Worm (Caenorhabditis elegans) whole organism, young adult: ENCODE data around the gene cids-1.

Experiments used
- B0035.1 ChIP-seq: sonication (generic microtip); optimal IDR thresholded peaks from 2 replicates; lab custom pipeline; 2016; ENCODE audit warnings: missing genetic modification characterization, mild to moderate bottlenecking, missing compliant biosample characterization, missing genotype, missing genetic modification reagents
- B0261.1 ChIP-seq: sonication (generic microtip); optimal IDR thresholded peaks from 2 replicates; lab custom pipeline; 2016; ENCODE audit warnings: mild to moderate bottlenecking, missing genetic modification characterization, moderate library complexity, missing compliant biosample characterization
- B0336.3 ChIP-seq: fragments of 200-800 bp; sonication (Bioruptor generic); IDR thresholded peaks from 2 replicates; pipeline ENCODE4 v1.3.6; 2022; ENCODE audit warnings: missing genetic modification characterization, missing compliant biosample characterization
- C06A6.2 ChIP-seq: fragments of 200-800 bp; sonication (Bioruptor generic); conservative IDR thresholded peaks from 2 replicates; pipeline ENCODE4 v1.3.6; 2022; ENCODE audit warnings: missing genetic modification characterization, missing compliant biosample characterization
- F22D6.2 ChIP-seq: sonication (generic microtip); optimal IDR thresholded peaks from 2 replicates; lab custom pipeline; 2016; ENCODE audit warnings: mild to moderate bottlenecking, missing genetic modification characterization, missing compliant biosample characterization
- F49E8.2 ChIP-seq: sonication (generic microtip); optimal IDR thresholded peaks from 3 replicates; lab custom pipeline; 2017; ENCODE audit warnings: missing genetic modification characterization, mild to moderate bottlenecking, missing compliant biosample characterization, antibody characterized with exemption, moderate library complexity; ENCODE audit not compliant: insufficient read depth
- F55B11.4 ChIP-seq: sonication (generic microtip); optimal IDR thresholded peaks from 2 replicates; lab custom pipeline; 2016; ENCODE audit warnings: missing compliant biosample characterization, missing genetic modification characterization, borderline replicate concordance; ENCODE audit not compliant: insufficient read depth
- T26A5.8 ChIP-seq: sonication (generic microtip); optimal IDR thresholded peaks from 2 replicates; lab custom pipeline; 2016; ENCODE audit warnings: missing genetic modification characterization, missing compliant biosample characterization
- Y95B8A.8 ChIP-seq: fragments of 200-800 bp; sonication (Bioruptor generic); IDR thresholded peaks from 2 replicates; pipeline ENCODE4 v1.3.6; 2022; ENCODE audit warnings: missing genetic modification reagents, missing genetic modification characterization, missing compliant biosample characterization
- akir-1 ChIP-seq: fragments of 200-800 bp; sonication (Bioruptor generic); optimal IDR thresholded peaks from 2 replicates; lab custom pipeline; 2018; ENCODE audit warnings: mild to moderate bottlenecking, missing genetic modification characterization, moderate library complexity, missing compliant biosample characterization
- bed-1 ChIP-seq: fragments of 200-800 bp; sonication (Bioruptor generic); IDR thresholded peaks from 2 replicates; pipeline ENCODE4 v1.3.6; 2022; ENCODE audit warnings: missing genetic modification reagents, missing genetic modification characterization, missing compliant biosample characterization
- ccch-3 ChIP-seq: fragments of 200-800 bp; sonication (Bioruptor generic); optimal IDR thresholded peaks from 2 replicates; lab custom pipeline; 2018; ENCODE audit warnings: mild to moderate bottlenecking, missing genetic modification characterization, missing compliant biosample characterization
- cebp-1 ChIP-seq, 2 experiments: fragments of 200-800 bp in 1 of 2; sonication (Bioruptor generic) in 1 of 2; sonication (generic microtip) in 1 of 2; IDR thresholded peaks in 1 of 2; optimal IDR thresholded peaks in 1 of 2; 2 replicates each; pipeline versions ENCODE4 v1.3.6 to Lab custom; 2017 to 2022; ENCODE audit warnings: missing compliant biosample characterization in 2 of 2, missing genetic modification characterization in 2 of 2, mild to moderate bottlenecking in 1 of 2, missing genetic modification reagents in 1 of 2, moderate library complexity in 1 of 2
- ceh-58 ChIP-seq: fragments of 200-800 bp; sonication (Bioruptor generic); IDR thresholded peaks from 2 replicates; pipeline ENCODE4 v1.3.6; 2022; ENCODE audit warnings: missing genetic modification characterization, missing compliant biosample characterization
- egrh-3 ChIP-seq: fragments of 200-800 bp; sonication (Bioruptor generic); IDR thresholded peaks from 2 replicates; pipeline ENCODE4 v1.3.6; 2022; ENCODE audit warnings: missing genetic modification reagents, missing genetic modification characterization, missing compliant biosample characterization
- ekl-4 ChIP-seq: fragments of 200-800 bp; sonication (Bioruptor generic); IDR thresholded peaks from 2 replicates; pipeline ENCODE4 v1.3.6; 2022; ENCODE audit warnings: missing genetic modification reagents, missing genetic modification characterization, missing compliant biosample characterization
- him-1 ChIP-seq: sonication (generic microtip); optimal IDR thresholded peaks from 2 replicates; lab custom pipeline; 2016; ENCODE audit warnings: missing genotype, missing genetic modification reagents, missing genetic modification characterization, missing compliant biosample characterization
- hrde-1 ChIP-seq: sonication (generic microtip); optimal IDR thresholded peaks from 2 replicates; lab custom pipeline; 2016; ENCODE audit warnings: missing genetic modification characterization, mild to moderate bottlenecking, missing compliant biosample characterization, moderate library complexity, missing genotype, missing genetic modification reagents, borderline replicate concordance
- lsl-1 ChIP-seq: fragments of 200-800 bp; sonication (Bioruptor generic); optimal IDR thresholded peaks from 2 replicates; lab custom pipeline; 2018; ENCODE audit warnings: mild to moderate bottlenecking, missing genetic modification characterization, moderate library complexity, missing compliant biosample characterization
- lsy-27 ChIP-seq: sonication (generic microtip); optimal IDR thresholded peaks from 2 replicates; lab custom pipeline; 2017; ENCODE audit warnings: missing genetic modification characterization, mild to moderate bottlenecking, missing compliant biosample characterization, antibody characterized with exemption, missing genotype, borderline replicate concordance; ENCODE audit not compliant: insufficient read depth
- madf-10 ChIP-seq: sonication (generic microtip); optimal IDR thresholded peaks from 2 replicates; lab custom pipeline; 2016; ENCODE audit warnings: mild to moderate bottlenecking, missing genetic modification characterization, missing compliant biosample characterization
- mes-4 ChIP-seq: sonication (generic microtip); optimal IDR thresholded peaks from 2 replicates; lab custom pipeline; 2016; ENCODE audit warnings: missing genotype, missing genetic modification characterization, missing compliant biosample characterization
- mxl-1 ChIP-seq: sonication (generic microtip); optimal IDR thresholded peaks from 2 replicates; lab custom pipeline; 2016; ENCODE audit warnings: missing genetic modification characterization, missing compliant biosample characterization
- nfyb-1 ChIP-seq: fragments of 200-800 bp; sonication (Bioruptor generic); IDR thresholded peaks from 2 replicates; pipeline ENCODE4 v1.3.6; 2022; ENCODE audit warnings: missing genetic modification reagents, missing genetic modification characterization, missing compliant biosample characterization
- nhr-179 ChIP-seq: sonication (generic microtip); optimal IDR thresholded peaks from 2 replicates; lab custom pipeline; 2016; ENCODE audit warnings: mild to moderate bottlenecking, missing genetic modification characterization, missing compliant biosample characterization
- pbrm-1 ChIP-seq: fragments of 200-800 bp; sonication (Bioruptor generic); IDR thresholded peaks from 2 replicates; pipeline ENCODE4 v1.3.6; 2022; ENCODE audit warnings: missing genetic modification reagents, missing genetic modification characterization, missing compliant biosample characterization
- rcor-1 ChIP-seq: fragments of 200-800 bp; sonication (Bioruptor generic); IDR thresholded peaks from 2 replicates; pipeline ENCODE4 v1.3.6; 2022; ENCODE audit warnings: missing genetic modification reagents, missing genetic modification characterization, missing compliant biosample characterization
- rec-8 ChIP-seq, 2 experiments: sonication (generic microtip); optimal IDR thresholded peaks; 2 replicates each; lab custom pipeline; 2016; ENCODE audit warnings: mild to moderate bottlenecking in 2 of 2, missing genetic modification characterization in 2 of 2, missing genetic modification reagents in 2 of 2, missing genotype in 2 of 2, missing biosample characterization in 1 of 2, missing compliant biosample characterization in 1 of 2, moderate library complexity in 1 of 2
- sdz-38 ChIP-seq: sonication (generic microtip); optimal IDR thresholded peaks from 2 replicates; lab custom pipeline; 2016; ENCODE audit warnings: missing genotype, missing genetic modification characterization, missing compliant biosample characterization
- snpc-3.4 ChIP-seq: sonication (generic microtip); optimal IDR thresholded peaks from 2 replicates; lab custom pipeline; 2017; ENCODE audit warnings: missing genetic modification characterization, mild to moderate bottlenecking, missing compliant biosample characterization, antibody characterized with exemption, moderate library complexity, missing genotype, missing genetic modification reagents
- somi-1 ChIP-seq: fragments of 200-800 bp; sonication (Bioruptor generic); optimal IDR thresholded peaks from 2 replicates; lab custom pipeline; 2018; ENCODE audit warnings: mild to moderate bottlenecking, missing genetic modification characterization, missing compliant biosample characterization
- sptf-2 ChIP-seq: fragments of 200-800 bp; sonication (Bioruptor generic); optimal IDR thresholded peaks from 2 replicates; lab custom pipeline; 2018; ENCODE audit warnings: mild to moderate bottlenecking, missing genetic modification characterization, missing compliant biosample characterization
- ztf-22 ChIP-seq: fragments of 200-800 bp; sonication (Bioruptor generic); optimal IDR thresholded peaks from 2 replicates; lab custom pipeline; 2018; ENCODE audit warnings: mild to moderate bottlenecking, missing genetic modification characterization, moderate library complexity, missing compliant biosample characterization
- ztf-25 ChIP-seq: fragments of 200-800 bp; sonication (Bioruptor generic); IDR thresholded peaks from 2 replicates; pipeline ENCODE4 v1.3.6; 2022; ENCODE audit warnings: missing genetic modification reagents, missing genetic modification characterization, missing compliant biosample characterization
- ztf-28 ChIP-seq: fragments of 200-800 bp; sonication (Bioruptor generic); IDR thresholded peaks from 2 replicates; pipeline ENCODE4 v1.3.6; 2022; ENCODE audit warnings: missing genetic modification reagents, missing genetic modification characterization, missing compliant biosample characterization
- ztf-6 ChIP-seq: fragments of 200-800 bp; sonication (Bioruptor generic); IDR thresholded peaks from 2 replicates; pipeline ENCODE4 v1.3.6; 2022; ENCODE audit warnings: missing genetic modification reagents, missing genetic modification characterization, missing compliant biosample characterization

Gene cids-1

ce11 chrIII:8227511-8227910, 16.7 kb upstream of the cids-1 start, which contains the start of gene fbxl-1 (continued):
- TF ChIP-seq him-1 (tag; lab: Kevin White, UChicago) (no peak), F22D6.2 (tag; lab: Kevin White, UChicago) (peak; percentile 29), somi-1 (peak; percentile 63), ccch-3 (GFP tag; lab: Kevin White, UChicago) (no peak), mxl-1 (tag; lab: Kevin White, UChicago) (no peak), rcor-1 (GFP tag; lab: Robert Waterston, UW) (peak; percentile 42; the same call in 1 of the 2 replicates), sdz-38 (tag; lab: Kevin White, UChicago) (no peak), C06A6.2 (GFP tag; lab: Robert Waterston, UW) (peak; percentile 53; the same call in 1 of the 2 replicates), B0261.1 (tag; lab: Kevin White, UChicago) (no peak), T26A5.8 (tag; lab: Kevin White, UChicago) (no peak), cebp-1 (GFP tag; IDR thresholded peaks at IDR 0.05; lab: Robert Waterston, UW) (peak; percentile 57; the same call in 1 of the 2 replicates), cebp-1 (tag; optimal IDR thresholded peaks at IDR 0.05; lab: Kevin White, UChicago) (peak; percentile 92), sptf-2 (no peak), rec-8 (tag; optimal IDR thresholded peaks at IDR 0.05; lab: Kevin White, UChicago) (no peak), B0035.1 (tag; lab: Kevin White, UChicago) (no peak), B0336.3 (GFP tag; lab: Robert Waterston, UW) (no peak; the same call in none of the 2 replicates), egrh-3 (GFP tag; lab: Robert Waterston, UW) (peak; percentile 35; the same call in 1 of the 2 replicates), akir-1 (GFP tag; lab: Kevin White, UChicago) (no peak), ztf-22 (GFP tag; lab: Kevin White, UChicago) (peak; percentile 35), ztf-25 (GFP tag; lab: Robert Waterston, UW) (no peak), lsy-27 (tag; lab: Kevin White, UChicago) (no peak), snpc-3.4 (tag; lab: Kevin White, UChicago) (no peak), bed-1 (GFP tag; lab: Robert Waterston, UW) (no peak), F49E8.2 (tag; lab: Kevin White, UChicago) (no peak), nhr-179 (no peak), lsl-1 (GFP tag; lab: Kevin White, UChicago) (no peak), pbrm-1 (GFP tag; lab: Robert Waterston, UW) (peak; percentile 68; the same call in 1 of the 2 replicates), Y95B8A.8 (GFP tag; lab: Robert Waterston, UW) (no peak), ekl-4 (GFP tag; lab: Robert Waterston, UW) (peak; percentile 49; the same call in 1 of the 2 replicates)

ce11 chrIII:8228916-8229315, 15.3 kb upstream of the cids-1 start:
- TF ChIP-seq hrde-1 (no peak), ztf-28 (GFP tag; lab: Robert Waterston, UW) (no peak), nfyb-1 (GFP tag; lab: Robert Waterston, UW) (no peak), ztf-6 (GFP tag; lab: Robert Waterston, UW) (no peak), pbrm-1 (GFP tag; lab: Robert Waterston, UW) (0 out of 2 replicates have a peak, but pooled peaks have one; percentile 8), madf-10 (tag; lab: Kevin White, UChicago) (no peak), mes-4 (tag; lab: Kevin White, UChicago) (no peak)

ce11 chrIII:8229480-8229879, 14.8 kb upstream of the cids-1 start:
- TF ChIP-seq ceh-58 (GFP tag; lab: Robert Waterston, UW), result 0 out of 2 replicates have a peak, but pooled peaks have one; percentile 65
- no peak for TF ChIP-seq F55B11.4 (tag; lab: Kevin White, UChicago)
